Worm (Caenorhabditis elegans) whole organism, L4 larva: ENCODE data around the gene Y67D2.2.

Experiments
- D1046.2 ChIP-seq: fragments of 200-800 bp; sonication (Bioruptor generic); IDR thresholded peaks from 2 replicates; pipeline ENCODE4 v1.3.6; 2022; ENCODE audit warnings: missing genetic modification characterization, missing compliant biosample characterization
- F10B5.3 ChIP-seq: sonication (generic microtip); optimal IDR thresholded peaks from 2 replicates; lab custom pipeline; 2016; ENCODE audit warnings: mild to moderate bottlenecking, missing genetic modification characterization, missing compliant biosample characterization
- T20F7.1 ChIP-seq: fragments of 200-800 bp; sonication (Bioruptor generic); optimal IDR thresholded peaks from 2 replicates; lab custom pipeline; 2018; ENCODE audit warnings: mild to moderate bottlenecking, missing genetic modification characterization, missing compliant biosample characterization
- Y105C5A.15 ChIP-seq: fragments of 200-800 bp; sonication (Bioruptor generic); IDR thresholded peaks from 2 replicates; pipeline ENCODE4 v1.3.6; 2022; ENCODE audit warnings: missing genetic modification characterization, missing compliant biosample characterization
- Y48G9A.11 ChIP-seq: fragments of 200-800 bp; sonication (Bioruptor generic); IDR thresholded peaks from 2 replicates; pipeline ENCODE4 v1.3.6; 2022; ENCODE audit warnings: missing genetic modification reagents, missing genetic modification characterization, missing compliant biosample characterization
- Y5F2A.4 ChIP-seq: fragments of 200-800 bp; sonication (Bioruptor generic); optimal IDR thresholded peaks from 2 replicates; lab custom pipeline; 2018; ENCODE audit warnings: mild to moderate bottlenecking, missing genetic modification characterization, missing compliant biosample characterization
- ZK337.2 ChIP-seq: fragments of 200-800 bp; sonication (Bioruptor generic); IDR thresholded peaks from 2 replicates; pipeline ENCODE4 v1.3.6; 2022; ENCODE audit warnings: missing genetic modification reagents, missing genetic modification characterization, missing compliant biosample characterization
- ZK546.5 ChIP-seq, 2 experiments: sonication (generic microtip); optimal IDR thresholded peaks; 2 replicates each; lab custom pipeline; 2017; ENCODE audit warnings: missing biosample characterization in 2 of 2, missing genetic modification characterization in 2 of 2
- aly-2 ChIP-seq: sonication (generic microtip); optimal IDR thresholded peaks from 2 replicates; lab custom pipeline; 2018; ENCODE audit warnings: missing biosample characterization, missing genetic modification characterization
- ama-1 ChIP-seq: fragments of 150-350 bp; optimal IDR thresholded peaks from 2 replicates; lab custom pipeline; 2014; ENCODE audit warnings: inconsistent platforms, mixed read lengths
- attf-4 ChIP-seq: sonication (generic microtip); optimal IDR thresholded peaks from 3 replicates; lab custom pipeline; 2017; ENCODE audit warnings: missing biosample characterization, missing genetic modification characterization
- ceh-28 ChIP-seq: fragments of 150-350 bp; optimal IDR thresholded peaks from 2 replicates; lab custom pipeline; 2014; ENCODE audit warnings: missing biosample characterization, missing genetic modification reagents, missing genetic modification characterization
- ceh-44 ChIP-seq: fragments of 200-800 bp; sonication (Bioruptor generic); IDR thresholded peaks from 2 replicates; pipeline ENCODE4 v1.3.6; 2022; ENCODE audit warnings: missing genetic modification reagents, missing genetic modification characterization, missing compliant biosample characterization
- ceh-62 ChIP-seq: sonication (generic microtip); optimal IDR thresholded peaks from 2 replicates; lab custom pipeline; 2017; ENCODE audit warnings: missing biosample characterization, missing genetic modification characterization
- ceh-82 ChIP-seq: sonication (generic microtip); optimal IDR thresholded peaks from 2 replicates; lab custom pipeline; 2017; ENCODE audit warnings: missing biosample characterization, missing genetic modification characterization
- ces-1 ChIP-seq: fragments of 150-350 bp; sonication (generic microtip); optimal IDR thresholded peaks from 4 replicates; lab custom pipeline; 2014; ENCODE audit warnings: missing biosample characterization, missing genetic modification reagents, missing genetic modification characterization
- cey-2 ChIP-seq: sonication (generic microtip); optimal IDR thresholded peaks from 3 replicates; lab custom pipeline; 2017; ENCODE audit warnings: missing genetic modification characterization, mild to moderate bottlenecking, missing compliant biosample characterization, antibody characterized with exemption, borderline replicate concordance; ENCODE audit not compliant: insufficient read depth
- daf-19 ChIP-seq: fragments of 200-800 bp; sonication (Bioruptor generic); conservative IDR thresholded peaks from 2 replicates; pipeline ENCODE4 v1.3.6; 2022; ENCODE audit warnings: missing genetic modification characterization, missing compliant biosample characterization
- dmd-8 ChIP-seq: fragments of 200-800 bp; sonication (Bioruptor generic); IDR thresholded peaks from 2 replicates; pipeline ENCODE4 v1.3.6; 2022; ENCODE audit warnings: missing genetic modification characterization, missing compliant biosample characterization
- dpl-1 ChIP-seq: fragments of 150-350 bp; optimal IDR thresholded peaks from 2 replicates; lab custom pipeline; 2014; ENCODE audit warnings: missing biosample characterization, missing genetic modification reagents, missing genetic modification characterization
- duxl-1 ChIP-seq: sonication (generic microtip); optimal IDR thresholded peaks from 2 replicates; lab custom pipeline; 2016; ENCODE audit warnings: mild to moderate bottlenecking, missing genetic modification characterization, moderate library complexity, missing compliant biosample characterization; ENCODE audit not compliant: poor library complexity
- hif-1 ChIP-seq, 2 experiments: sonication (generic microtip); optimal IDR thresholded peaks; 2 replicates each; lab custom pipeline; 2016 to 2017; ENCODE audit warnings: missing compliant biosample characterization in 2 of 2, missing genetic modification characterization in 2 of 2, missing genetic modification reagents in 2 of 2, missing genotype in 2 of 2, mild to moderate bottlenecking in 1 of 2
- hlh-30 ChIP-seq: sonication (generic microtip); optimal IDR thresholded peaks from 2 replicates; lab custom pipeline; 2017; ENCODE audit warnings: antibody characterized with exemption, mild to moderate bottlenecking, missing genetic modification characterization, missing compliant biosample characterization; ENCODE audit not compliant: insufficient read depth
- lin-15B ChIP-seq: fragments of 150-350 bp; sonication (generic microtip); optimal IDR thresholded peaks from 3 replicates; lab custom pipeline; 2014; ENCODE audit warnings: missing biosample characterization, missing genetic modification characterization
- lin-38 ChIP-seq: fragments of 200-800 bp; sonication (Bioruptor generic); IDR thresholded peaks from 2 replicates; pipeline ENCODE4 v1.3.6; 2022; ENCODE audit warnings: missing genetic modification reagents, missing genetic modification characterization, missing compliant biosample characterization
- lir-3 ChIP-seq: sonication (generic microtip); optimal IDR thresholded peaks from 2 replicates; lab custom pipeline; 2016; ENCODE audit warnings: mild to moderate bottlenecking, missing genetic modification characterization, missing compliant biosample characterization
- lsy-2 ChIP-seq, 2 experiments: fragments of 150-350 bp in 1 of 2; sonication (generic microtip) in 1 of 2; optimal IDR thresholded peaks; 2 replicates each; lab custom pipeline; 2014 to 2017; ENCODE audit warnings: missing biosample characterization in 2 of 2, missing genetic modification characterization in 2 of 2
- madf-5 ChIP-seq, 2 experiments: fragments of 200-800 bp; sonication (Bioruptor generic); IDR thresholded peaks; 2 replicates each; pipeline ENCODE4 v1.3.6; 2022; ENCODE audit warnings: missing compliant biosample characterization in 2 of 2, missing genetic modification characterization in 2 of 2
- mdl-1 ChIP-seq, 2 experiments: fragments of 150-350 bp in 1 of 2; sonication (generic microtip) in 1 of 2; optimal IDR thresholded peaks; 2 replicates each; lab custom pipeline; 2014 to 2017; ENCODE audit warnings: missing biosample characterization in 2 of 2, missing genetic modification characterization in 2 of 2
- mdt-29 ChIP-seq: fragments of 200-800 bp; sonication (Bioruptor generic); IDR thresholded peaks from 2 replicates; pipeline ENCODE4 v1.3.6; 2022; ENCODE audit warnings: missing genetic modification reagents, missing genetic modification characterization, missing compliant biosample characterization
- mes-2 ChIP-seq: sonication (generic microtip); optimal IDR thresholded peaks from 2 replicates; lab custom pipeline; 2016; ENCODE audit warnings: missing genotype, mild to moderate bottlenecking, missing genetic modification characterization, missing compliant biosample characterization; ENCODE audit not compliant: poor library complexity, severe bottlenecking
- mxl-3 ChIP-seq: fragments of 200-800 bp; sonication (Bioruptor generic); optimal IDR thresholded peaks from 2 replicates; lab custom pipeline; 2018; ENCODE audit warnings: mild to moderate bottlenecking, missing genetic modification characterization, missing compliant biosample characterization
- nhr-10 ChIP-seq: fragments of 150-350 bp; optimal IDR thresholded peaks from 2 replicates; lab custom pipeline; 2014; ENCODE audit warnings: missing biosample characterization, missing genetic modification characterization
- nhr-111 ChIP-seq: fragments of 200-800 bp; sonication (Bioruptor generic); optimal IDR thresholded peaks from 2 replicates; lab custom pipeline; 2018; ENCODE audit warnings: mild to moderate bottlenecking, missing genetic modification characterization, missing compliant biosample characterization
- nhr-25 ChIP-seq: sonication (generic microtip); optimal IDR thresholded peaks from 2 replicates; lab custom pipeline; 2017; ENCODE audit warnings: missing genetic modification characterization, mild to moderate bottlenecking, missing compliant biosample characterization, antibody characterized with exemption, moderate library complexity, borderline replicate concordance; ENCODE audit not compliant: insufficient read depth
- nhr-41 ChIP-seq: fragments of 200-800 bp; sonication (Bioruptor generic); IDR thresholded peaks from 2 replicates; pipeline ENCODE4 v1.3.6; 2022; ENCODE audit warnings: missing genetic modification reagents, missing genetic modification characterization, missing compliant biosample characterization
- nhr-42 ChIP-seq: fragments of 200-800 bp; sonication (Bioruptor generic); IDR thresholded peaks from 2 replicates; pipeline ENCODE4 v1.3.6; 2022; ENCODE audit warnings: missing genetic modification characterization, missing compliant biosample characterization
- nhr-6 ChIP-seq: fragments of 150-350 bp; optimal IDR thresholded peaks from 2 replicates; lab custom pipeline; 2014; ENCODE audit warnings: missing biosample characterization, missing genetic modification characterization
- pha-4 ChIP-seq, 2 experiments: fragments of 150-350 bp in 1 of 2; fragments of 200-800 bp in 1 of 2; sonication (Bioruptor generic) in 1 of 2; IDR thresholded peaks in 1 of 2; optimal IDR thresholded peaks in 1 of 2; 2 replicates each; pipeline versions ENCODE4 v1.3.6 to Lab custom; 2014 to 2022; ENCODE audit warnings: missing genetic modification characterization in 2 of 2, missing genetic modification reagents in 2 of 2, missing biosample characterization in 1 of 2, missing compliant biosample characterization in 1 of 2
- php-3 ChIP-seq: fragments of 200-800 bp; sonication (Bioruptor generic); IDR thresholded peaks from 2 replicates; pipeline ENCODE4 v1.3.6; 2022; ENCODE audit warnings: missing genetic modification reagents, missing genetic modification characterization, missing compliant biosample characterization
- saeg-2 ChIP-seq: fragments of 200-800 bp; sonication (Bioruptor generic); IDR thresholded peaks from 2 replicates; pipeline ENCODE4 v1.3.6; 2022; ENCODE audit warnings: missing genetic modification reagents, missing genetic modification characterization, missing compliant biosample characterization
- spr-1 ChIP-seq: sonication (generic microtip); optimal IDR thresholded peaks from 2 replicates; lab custom pipeline; 2016; ENCODE audit warnings: mild to moderate bottlenecking, missing genetic modification characterization, missing compliant biosample characterization
- spr-3 ChIP-seq: fragments of 200-800 bp; sonication (Bioruptor generic); optimal IDR thresholded peaks from 2 replicates; lab custom pipeline; 2018; ENCODE audit warnings: mild to moderate bottlenecking, missing genetic modification characterization, missing compliant biosample characterization
- unc-130 ChIP-seq: sonication (generic microtip); optimal IDR thresholded peaks from 2 replicates; lab custom pipeline; 2016; ENCODE audit warnings: missing genetic modification reagents, missing genetic modification characterization, missing compliant biosample characterization
- unc-39 ChIP-seq: sonication (generic microtip); optimal IDR thresholded peaks from 2 replicates; lab custom pipeline; 2017; ENCODE audit warnings: missing biosample characterization, missing genetic modification characterization
- zfp-2 ChIP-seq: sonication (generic microtip); optimal IDR thresholded peaks from 2 replicates; lab custom pipeline; 2016; ENCODE audit warnings: mild to moderate bottlenecking, missing genetic modification characterization, missing compliant biosample characterization
- ztf-7 ChIP-seq: fragments of 150-350 bp; optimal IDR thresholded peaks from 2 replicates; lab custom pipeline; 2014; ENCODE audit warnings: missing biosample characterization, missing genetic modification characterization

Gene Y67D2.2

ce11 chrIII:1598927-1599326 is 40.3 kb downstream of the Y67D2.2 start (continued):
- TF ChIP-seq ZK546.5 (tag; optimal IDR thresholded peaks at IDR 0.05; lab: Kevin White, UChicago), result no peak
- TF ChIP-seq ces-1 (GFP tag; lab: Kevin White, UChicago), result no peak

ce11 chrIII:1600670-1601194 is 42.1 kb downstream of the Y67D2.2 start, which contains the start of gene sms-3:
Gene sms-3, minus strand, starts transcription at chrIII:1601144.
- TF ChIP-seq mdl-1 (tag; optimal IDR thresholded peaks at IDR 0.05; lab: Kevin White, UChicago) (no peak), nhr-6 (no peak), D1046.2 (no peak), ZK337.2 (GFP tag; lab: Robert Waterston, UW) (peak; percentile 75), lin-15B (tag; lab: Kevin White, UChicago) (no peak), F10B5.3 (no peak), cey-2 (tag; lab: Kevin White, UChicago) (no peak), hlh-30 (tag; lab: Kevin White, UChicago) (no peak), lsy-2 (tag; optimal IDR thresholded peaks at IDR 0.05; lab: Kevin White, UChicago) (peak in 1 of 2 experiments; percentile 47), lin-38 (GFP tag; lab: Robert Waterston, UW) (peak; percentile 75), aly-2 (tag; lab: Kevin White, UChicago) (no peak), ama-1 (lab: Kevin White, UChicago) (no peak), ceh-28 (tag; lab: Kevin White, UChicago) (no peak), zfp-2 (tag; lab: Kevin White, UChicago) (no peak), lir-3 (tag; lab: Kevin White, UChicago) (peak; percentile 68), Y105C5A.15 (peak; percentile 79; the same call in 1 of the 2 replicates), nhr-111 (GFP tag; lab: Kevin White, UChicago) (peak; percentile 29), hif-1 (tag; optimal IDR thresholded peaks at IDR 0.05; lab: Kevin White, UChicago) (peak in 1 of 2 experiments; percentile 6), nhr-42 (GFP tag; lab: Robert Waterston, UW) (no peak), Y5F2A.4 (GFP tag; lab: Kevin White, UChicago) (no peak), saeg-2 (GFP tag; lab: Robert Waterston, UW) (no peak), mes-2 (peak; percentile 68), nhr-25 (no peak), daf-19 (0 out of 2 replicates have a peak, but pooled peaks have one; percentile 61), php-3 (GFP tag; lab: Robert Waterston, UW) (no peak), spr-3 (GFP tag; lab: Kevin White, UChicago) (no peak), duxl-1 (tag; lab: Kevin White, UChicago) (peak; percentile 61), T20F7.1 (GFP tag; lab: Kevin White, UChicago) (peak; percentile 9), mxl-3 (GFP tag; lab: Kevin White, UChicago) (no peak), dpl-1 (GFP tag; lab: Kevin White, UChicago) (no peak), nhr-41 (peak; percentile 66; the same call in 1 of the 2 replicates), mdt-29 (no peak), dmd-8 (GFP tag; lab: Robert Waterston, UW) (peak; percentile 73), madf-5 (GFP tag; IDR thresholded peaks at IDR 0.05; lab: Robert Waterston, UW) (peak in 1 of 2 experiments; percentile 94; a peak in 2 of 4 replicates), spr-1 (tag; lab: Kevin White, UChicago) (peak; percentile 29), ceh-62 (tag; lab: Kevin White, UChicago) (no peak), Y48G9A.11 (GFP tag; lab: Robert Waterston, UW) (peak; percentile 83), pha-4 (GFP tag; IDR thresholded peaks at IDR 0.05; lab: Robert Waterston, UW) (peak; percentile 81), pha-4 (tag; optimal IDR thresholded peaks at IDR 0.05; lab: Kevin White, UChicago) (no peak), unc-39 (no peak), attf-4 (no peak), ZK546.5 (tag; optimal IDR thresholded peaks at IDR 0.05; lab: Kevin White, UChicago) (no peak), ztf-7 (tag; lab: Kevin White, UChicago) (no peak), ceh-82 (no peak), unc-130 (GFP tag; lab: Kevin White, UChicago) (peak; percentile 79), ceh-44 (0 out of 2 replicates have a peak, but pooled peaks have one; percentile 9), nhr-10 (tag; lab: Kevin White, UChicago) (no peak)
